Fruit fly (Drosophila melanogaster): Measurements from ENCODE around the gene yellow-h.
A peak's percentile ranks its signal among the peaks of the same experiment; 100 is the strongest.

The yellow-h gene

dm6 chr4:205671-206252 is 22.0 kb upstream of the yellow-h start, which contains the start of gene CG31998 (continued):
- TF ChIP-seq CG6791 (GFP tag; IDR thresholded peaks at IDR 0.05; ENCODE audit: partially characterized antibody) (no peak), CG13424 (tag; optimal IDR thresholded peaks at IDR 0.05) (no peak), fd96Cb (tag; optimal IDR thresholded peaks at IDR 0.05) (no peak), pan (optimal IDR thresholded peaks at IDR 0.05) (no peak), pan (GFP tag; optimal IDR thresholded peaks at IDR 0.05 in 1 of 2, IDR thresholded peaks at IDR 0.05 in 1 of 2) (no peak), CoRest (tag; optimal IDR thresholded peaks at IDR 0.05) (no peak), Sry-δ (GFP tag; optimal IDR thresholded peaks at IDR 0.05) (peak; percentile 72), Abd-B (GFP tag; optimal IDR thresholded peaks at IDR 0.05) (no peak), Dip3 (GFP tag; optimal IDR thresholded peaks at IDR 0.05) (no peak), CG6272 (GFP tag; IDR thresholded peaks at IDR 0.05) (no peak), CG1792 (GFP tag; optimal IDR thresholded peaks at IDR 0.05) (no peak), mam (GFP tag; optimal IDR thresholded peaks at IDR 0.05) (peak; percentile 20), ssp (GFP tag; IDR thresholded peaks at IDR 0.05) (peak; percentile 100), CG7928 (GFP tag; optimal IDR thresholded peaks at IDR 0.05) (no peak), z (GFP tag; IDR thresholded peaks at IDR 0.05) (no peak), dmrt99B (tag; optimal IDR thresholded peaks at IDR 0.05) (no peak), gro (GFP tag; optimal IDR thresholded peaks at IDR 0.05) (no peak), maf-S (GFP tag; optimal IDR thresholded peaks at IDR 0.05) (no peak), row (GFP tag; IDR thresholded peaks at IDR 0.05) (peak; percentile 86), gfzf (GFP tag; optimal IDR thresholded peaks at IDR 0.05) (peak; percentile 18), cwo (GFP tag; optimal IDR thresholded peaks at IDR 0.05) (no peak), CG18262 (tag; optimal IDR thresholded peaks at IDR 0.05) (no peak), CG2712 (tag; optimal IDR thresholded peaks at IDR 0.05) (peak; percentile 47), lov (optimal IDR thresholded peaks at IDR 0.05) (no peak), lov (GFP tag; IDR thresholded peaks at IDR 0.05) (no peak), ro (GFP tag; IDR thresholded peaks at IDR 0.05) (no peak), Mes4 (GFP tag; optimal IDR thresholded peaks at IDR 0.05) (no peak), gsb-n (tag; optimal IDR thresholded peaks at IDR 0.05) (no peak), D19A (tag; optimal IDR thresholded peaks at IDR 0.05) (peak; percentile 16)

DNA sequence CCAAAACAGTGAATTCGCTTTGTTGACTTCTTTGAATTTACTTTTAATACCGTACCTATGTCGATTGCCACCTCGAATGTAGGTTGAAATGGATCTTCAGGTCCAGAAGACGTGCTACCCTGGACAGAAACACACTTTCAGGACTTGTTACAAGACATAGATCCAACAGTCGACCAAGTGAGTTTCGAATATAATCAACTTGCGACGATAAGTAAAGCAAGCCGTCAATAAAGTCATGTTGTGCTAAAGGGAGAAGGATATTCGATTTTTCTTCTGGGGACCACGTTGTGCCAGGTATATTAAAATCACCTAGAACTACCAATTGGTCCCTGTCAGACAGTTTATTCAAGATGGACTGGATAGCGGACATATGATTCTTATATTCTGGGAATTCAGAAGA is 20.7 kb upstream of the yellow-h start:
- peak; percentile 74 for TF ChIP-seq CG30020 (tag; optimal IDR thresholded peaks at IDR 0.05)
- peak; percentile 77 for TF ChIP-seq CG17802 (tag; optimal IDR thresholded peaks at IDR 0.05)
- TF ChIP-seq ssp (GFP tag; IDR thresholded peaks at IDR 0.05) = peak; percentile 92
- TF ChIP-seq CG1603 (tag; optimal IDR thresholded peaks at IDR 0.05) = peak; percentile 74
- peak; percentile 85 for TF ChIP-seq CG1024 (GFP tag; IDR thresholded peaks at IDR 0.05)
- TF ChIP-seq CG7357 (GFP tag; IDR thresholded peaks at IDR 0.05) = peak; percentile 64
- TF ChIP-seq Dref (GFP tag; IDR thresholded peaks at IDR 0.05) = peak; percentile 34; the same call in 1 of the 2 replicates
- peak; percentile 24; the same call in 1 of the 3 replicates for TF ChIP-seq row (GFP tag; IDR thresholded peaks at IDR 0.05)

DNA sequence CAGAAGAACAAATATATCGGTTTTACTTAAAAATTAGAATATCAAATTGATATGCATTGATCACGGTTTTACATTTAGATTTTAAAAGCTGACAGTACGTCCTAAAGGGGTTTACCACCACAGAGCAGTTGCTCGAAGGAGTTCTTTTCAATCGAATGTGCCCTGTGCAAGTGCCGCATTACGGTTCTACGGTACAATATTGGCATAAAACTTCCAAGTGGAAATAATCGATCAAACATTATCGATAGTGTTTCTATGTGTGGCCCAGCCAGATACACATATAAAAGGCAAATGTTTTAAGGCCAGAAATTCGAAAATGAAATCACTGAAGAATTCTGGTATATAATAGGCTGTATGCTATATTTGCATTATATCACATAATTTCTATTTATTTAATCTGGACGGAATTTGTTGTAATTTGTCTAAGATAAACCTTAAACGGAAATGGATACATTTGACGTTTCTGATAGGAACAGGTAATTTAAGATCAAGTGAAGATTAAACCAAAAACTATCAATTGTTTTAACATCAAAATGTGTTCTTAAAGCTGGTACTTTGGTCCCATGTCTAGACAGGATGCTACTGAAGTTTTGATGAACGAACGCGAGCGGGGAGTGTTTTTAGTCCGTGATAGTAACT is 17.6 kb upstream of the yellow-h start, which contains the start of gene Crk:
Gene Crk, plus strand, starts transcription at position 214 of the 639 bp plus-strand sequence.
- TF ChIP-seq CG11723 (GFP tag; optimal IDR thresholded peaks at IDR 0.05) (peak; percentile 98), CG33213 (GFP tag; optimal IDR thresholded peaks at IDR 0.05) (peak; percentile 57), CG13424 (tag; optimal IDR thresholded peaks at IDR 0.05) (no peak), Rfx (GFP tag; IDR thresholded peaks at IDR 0.05) (no peak), CG3281 (GFP tag; optimal IDR thresholded peaks at IDR 0.05) (no peak), CG10267 (tag; optimal IDR thresholded peaks at IDR 0.05) (no peak), CG43689 (GFP tag; IDR thresholded peaks at IDR 0.05) (no peak), CG12769 (tag; optimal IDR thresholded peaks at IDR 0.05) (peak; percentile 43), pzg (GFP tag; optimal IDR thresholded peaks at IDR 0.05) (peak; percentile 87), MESR4 (GFP tag; optimal IDR thresholded peaks at IDR 0.05) (peak; percentile 93), CG2678 (tag; optimal IDR thresholded peaks at IDR 0.05) (no peak), Sin3A (optimal IDR thresholded peaks at IDR 0.05) (peak; percentile 10), CG7357 (GFP tag; IDR thresholded peaks at IDR 0.05) (peak; percentile 98), Six4 (GFP tag; optimal IDR thresholded peaks at IDR 0.05) (no peak), CG3995 (GFP tag; optimal IDR thresholded peaks at IDR 0.05) (peak; percentile 32), CG2116 (GFP tag; optimal IDR thresholded peaks at IDR 0.05) (peak; percentile 42)

Measured in whole organism, embryonic.